In genomic region chr3L:680258-680657, dm6 we compare ENCODE assay signal across 1 fruit fly cellular context.
TF ChIP-seq lines count a peak whose summit lies in the region.

Gene CG17129, minus strand, starts transcription at chr3L:680326.

TF ChIP-seq in whole organism, embryonic, 481 proteins besides CTCF, POLR2A, EP300 and RAD21 (continued from another document and continues in another):
- TF ChIP-seq CG14014 (GFP tag; IDR thresholded peaks at IDR 0.05; lab: Robert Waterston, UW) (peak; percentile 76), nau (GFP tag; optimal IDR thresholded peaks at IDR 0.05; lab: Kevin White, UChicago) (no peak), CG1233 (GFP tag; optimal IDR thresholded peaks at IDR 0.05; lab: Kevin White, UChicago) (peak; percentile 65), H2.0 (GFP tag; IDR thresholded peaks at IDR 0.05; lab: Robert Waterston, UW) (peak; percentile 41; the same call in 1 of the 2 replicates), sr (GFP tag; IDR thresholded peaks at IDR 0.05; lab: Robert Waterston, UW) (no peak), Max (GFP tag; optimal IDR thresholded peaks at IDR 0.05; lab: Kevin White, UChicago) (peak; percentile 37), bbx (GFP tag; IDR thresholded peaks at IDR 0.05; lab: Robert Waterston, UW; ENCODE audit: partially characterized antibody) (peak; percentile 90), gfzf (GFP tag; optimal IDR thresholded peaks at IDR 0.05; lab: Kevin White, UChicago) (peak; percentile 25), CG1792 (GFP tag; optimal IDR thresholded peaks at IDR 0.05; lab: Kevin White, UChicago) (peak; percentile 29), sens-2 (GFP tag; IDR thresholded peaks at IDR 0.05; lab: Robert Waterston, UW) (no peak), ind (GFP tag; optimal IDR thresholded peaks at IDR 0.05; lab: Kevin White, UChicago) (peak; percentile 82), Doc3 (GFP tag; IDR thresholded peaks at IDR 0.05; lab: Robert Waterston, UW; ENCODE audit: partially characterized antibody) (peak; percentile 99), CG4730 (GFP tag; IDR thresholded peaks at IDR 0.05; lab: Robert Waterston, UW) (peak; percentile 66), CG3726 (GFP tag; IDR thresholded peaks at IDR 0.05; lab: Robert Waterston, UW) (no peak), gsb-n (tag; optimal IDR thresholded peaks at IDR 0.05; lab: Kevin White, UChicago) (peak; percentile 45), Ets65A (GFP tag; lab: Kevin White, UChicago) (peak; percentile 98), CG6791 (GFP tag; IDR thresholded peaks at IDR 0.05; lab: Robert Waterston, UW; ENCODE audit: partially characterized antibody) (peak; percentile 90), CG11398 (GFP tag; optimal IDR thresholded peaks at IDR 0.05; lab: Kevin White, UChicago) (peak; percentile 68), row (GFP tag; IDR thresholded peaks at IDR 0.05; lab: Robert Waterston, UW) (peak; percentile 94), bsh (GFP tag; optimal IDR thresholded peaks at IDR 0.05; lab: Kevin White, UChicago) (peak in 1 of 2 experiments; percentile 74), Fer3 (tag; optimal IDR thresholded peaks at IDR 0.05; lab: Kevin White, UChicago) (peak; percentile 71), CG10654 (GFP tag; optimal IDR thresholded peaks at IDR 0.05; lab: Kevin White, UChicago) (peak; percentile 66), vnd (GFP tag; IDR thresholded peaks at IDR 0.05; lab: Robert Waterston, UW; ENCODE audit: partially characterized antibody) (peak; percentile 95), Neu2 (GFP tag; optimal IDR thresholded peaks at IDR 0.05; lab: Kevin White, UChicago; ENCODE audit: borderline replicate concordance) (no peak), mirr (GFP tag; optimal IDR thresholded peaks at IDR 0.05; lab: Kevin White, UChicago) (no peak), CG1529 (GFP tag; optimal IDR thresholded peaks at IDR 0.05; lab: Kevin White, UChicago) (peak; percentile 32), CG1647 (GFP tag; optimal IDR thresholded peaks at IDR 0.05; lab: Kevin White, UChicago) (peak; percentile 77), CG11696 (GFP tag; IDR thresholded peaks at IDR 0.05; lab: Robert Waterston, UW) (peak; percentile 33; the same call in 1 of the 2 replicates), ato (GFP tag; IDR thresholded peaks at IDR 0.05; lab: Robert Waterston, UW; ENCODE audit: partially characterized antibody) (peak; percentile 68; the same call in 1 of the 2 replicates), CG4424 (GFP tag; optimal IDR thresholded peaks at IDR 0.05; lab: Kevin White, UChicago) (peak; percentile 83), HLHmδ (GFP tag; optimal IDR thresholded peaks at IDR 0.05; lab: Kevin White, UChicago) (no peak), kah (GFP tag; optimal IDR thresholded peaks at IDR 0.05; lab: Kevin White, UChicago) (no peak), trh (GFP tag; optimal IDR thresholded peaks at IDR 0.05; lab: Kevin White, UChicago) (peak; percentile 47), Sin3A (optimal IDR thresholded peaks at IDR 0.05; lab: Kevin White, UChicago) (peak; percentile 7), CG2875 (GFP tag; optimal IDR thresholded peaks at IDR 0.05; lab: Kevin White, UChicago) (peak; percentile 27), unpg (GFP tag; optimal IDR thresholded peaks at IDR 0.05; lab: Kevin White, UChicago) (peak; percentile 75), Sox100B (GFP tag; optimal IDR thresholded peaks at IDR 0.05; lab: Kevin White, UChicago) (peak; percentile 61), CG14710 (tag; optimal IDR thresholded peaks at IDR 0.05; lab: Kevin White, UChicago) (peak; percentile 87), CG6765 (GFP tag; optimal IDR thresholded peaks at IDR 0.05; lab: Kevin White, UChicago) (peak; percentile 10), Side (GFP tag; optimal IDR thresholded peaks at IDR 0.05; lab: Kevin White, UChicago) (peak; percentile 86), corto (GFP tag; optimal IDR thresholded peaks at IDR 0.05; lab: Kevin White, UChicago) (peak; percentile 25), jumu (GFP tag; optimal IDR thresholded peaks at IDR 0.05; lab: Kevin White, UChicago) (peak; percentile 87), CG30431 (GFP tag; optimal IDR thresholded peaks at IDR 0.05; lab: Kevin White, UChicago) (peak; percentile 54), CG15269 (tag; optimal IDR thresholded peaks at IDR 0.05; lab: Kevin White, UChicago) (peak; percentile 62), pb (GFP tag; optimal IDR thresholded peaks at IDR 0.05; lab: Kevin White, UChicago) (peak; percentile 46), Optix (GFP tag; IDR thresholded peaks at IDR 0.05; lab: Robert Waterston, UW) (peak; percentile 67; the same call in 1 of the 3 replicates), CG11247 (GFP tag; IDR thresholded peaks at IDR 0.05; lab: Robert Waterston, UW) (peak; percentile 68), CG2678 (tag; optimal IDR thresholded peaks at IDR 0.05; lab: Kevin White, UChicago) (peak; percentile 77), CG16815 (GFP tag; optimal IDR thresholded peaks at IDR 0.05; lab: Kevin White, UChicago) (peak; percentile 58), pfk (GFP tag; optimal IDR thresholded peaks at IDR 0.05; lab: Kevin White, UChicago) (no peak), Tbp (GFP tag; optimal IDR thresholded peaks at IDR 0.05; lab: Kevin White, UChicago) (no peak), CG7987 (GFP tag; optimal IDR thresholded peaks at IDR 0.05; lab: Kevin White, UChicago) (peak; percentile 13), CoRest (tag; optimal IDR thresholded peaks at IDR 0.05; lab: Kevin White, UChicago) (peak; percentile 79), Spps (tag; optimal IDR thresholded peaks at IDR 0.05; lab: Kevin White, UChicago) (peak; percentile 59), CG17612 (GFP tag; IDR thresholded peaks at IDR 0.05; lab: Robert Waterston, UW) (peak; percentile 40; the same call in 1 of the 2 replicates), Eip74EF (GFP tag; optimal IDR thresholded peaks at IDR 0.05; lab: Kevin White, UChicago) (peak in 1 of 2 experiments; percentile 47), CG4404 (GFP tag; IDR thresholded peaks at IDR 0.05; lab: Robert Waterston, UW) (peak; percentile 75), bcd (GFP tag; optimal IDR thresholded peaks at IDR 0.05; lab: Kevin White, UChicago) (peak; percentile 54), inv (GFP tag; IDR thresholded peaks at IDR 0.05; lab: Robert Waterston, UW; ENCODE audit: partially characterized antibody) (peak; percentile 91), CG15073 (GFP tag; optimal IDR thresholded peaks at IDR 0.05; lab: Kevin White, UChicago) (no peak), CG12942 (GFP tag; optimal IDR thresholded peaks at IDR 0.05; lab: Kevin White, UChicago) (peak; percentile 49), CG17829 (tag; optimal IDR thresholded peaks at IDR 0.05; lab: Kevin White, UChicago) (peak; percentile 85), CG2116 (GFP tag; optimal IDR thresholded peaks at IDR 0.05; lab: Kevin White, UChicago) (peak; percentile 79), stc (GFP tag; IDR thresholded peaks at IDR 0.05; lab: Robert Waterston, UW) (peak; percentile 84), usp (GFP tag; optimal IDR thresholded peaks at IDR 0.05; lab: Kevin White, UChicago) (no peak), Nf-YC (tag; optimal IDR thresholded peaks at IDR 0.05; lab: Kevin White, UChicago) (peak; percentile 74), eyg (GFP tag; optimal IDR thresholded peaks at IDR 0.05; lab: Kevin White, UChicago) (peak; percentile 65), grn (GFP tag; optimal IDR thresholded peaks at IDR 0.05; lab: Kevin White, UChicago) (no peak), pho (GFP tag; optimal IDR thresholded peaks at IDR 0.05; lab: Kevin White, UChicago) (peak; percentile 68), sug (tag; optimal IDR thresholded peaks at IDR 0.05; lab: Kevin White, UChicago) (no peak), Hey (tag; optimal IDR thresholded peaks at IDR 0.05; lab: Kevin White, UChicago) (no peak), CG18476 (GFP tag; optimal IDR thresholded peaks at IDR 0.05; lab: Kevin White, UChicago) (peak; percentile 43), Dll (GFP tag; IDR thresholded peaks at IDR 0.05; lab: Robert Waterston, UW; ENCODE audit: partially characterized antibody) (peak; percentile 99), CG8281 (tag; optimal IDR thresholded peaks at IDR 0.05; lab: Kevin White, UChicago) (no peak), CG17568 (GFP tag; optimal IDR thresholded peaks at IDR 0.05; lab: Kevin White, UChicago) (peak; percentile 68), tna (GFP tag; IDR thresholded peaks at IDR 0.05; lab: Robert Waterston, UW; ENCODE audit: partially characterized antibody) (peak; percentile 75), CG14965 (GFP tag; optimal IDR thresholded peaks at IDR 0.05; lab: Kevin White, UChicago; ENCODE audit: borderline replicate concordance) (no peak), Bdp1 (GFP tag; optimal IDR thresholded peaks at IDR 0.05; lab: Kevin White, UChicago) (peak; percentile 54), HmgD (GFP tag; optimal IDR thresholded peaks at IDR 0.05; lab: Kevin White, UChicago) (peak; percentile 6), btn (GFP tag; optimal IDR thresholded peaks at IDR 0.05; lab: Kevin White, UChicago) (peak; percentile 73), CG13287 (GFP tag; IDR thresholded peaks at IDR 0.05; lab: Robert Waterston, UW; ENCODE audit: partially characterized antibody) (peak; percentile 99), mld (GFP tag; IDR thresholded peaks at IDR 0.05; lab: Robert Waterston, UW; ENCODE audit: partially characterized antibody) (peak; percentile 91), Lhr (GFP tag; optimal IDR thresholded peaks at IDR 0.05; lab: Kevin White, UChicago) (peak; percentile 17), CG14667 (GFP tag; IDR thresholded peaks at IDR 0.05; lab: Robert Waterston, UW) (peak; percentile 58; the same call in 1 of the 2 replicates), fd102C (GFP tag; optimal IDR thresholded peaks at IDR 0.05; lab: Kevin White, UChicago) (no peak), ac (GFP tag; optimal IDR thresholded peaks at IDR 0.05; lab: Kevin White, UChicago) (no peak), ash1 (GFP tag; optimal IDR thresholded peaks at IDR 0.05; lab: Kevin White, UChicago) (no peak), CrebB (tag; optimal IDR thresholded peaks at IDR 0.05; lab: Kevin White, UChicago) (peak; percentile 66), Ssrp (tag; optimal IDR thresholded peaks at IDR 0.05; lab: Kevin White, UChicago) (peak; percentile 63), Med (GFP tag; lab: Kevin White, UChicago) (peak; percentile 97), Ets97D (GFP tag; optimal IDR thresholded peaks at IDR 0.05; lab: Kevin White, UChicago) (peak; percentile 73), sim (GFP tag; IDR thresholded peaks at IDR 0.05; lab: Robert Waterston, UW) (no peak), CG18764 (GFP tag; optimal IDR thresholded peaks at IDR 0.05; lab: Kevin White, UChicago) (peak; percentile 61), salm (tag; optimal IDR thresholded peaks at IDR 0.05; lab: Kevin White, UChicago) (peak; percentile 7), Dek (tag; optimal IDR thresholded peaks at IDR 0.05; lab: Kevin White, UChicago) (peak; percentile 60), CG30020 (tag; optimal IDR thresholded peaks at IDR 0.05; lab: Kevin White, UChicago) (peak; percentile 52), trem (tag; optimal IDR thresholded peaks at IDR 0.05; lab: Kevin White, UChicago) (peak; percentile 76), zen2 (GFP tag; IDR thresholded peaks at IDR 0.05; lab: Robert Waterston, UW; ENCODE audit: partially characterized antibody) (peak; percentile 94), CG7745 (tag; optimal IDR thresholded peaks at IDR 0.05; lab: Kevin White, UChicago) (no peak), psq (GFP tag; optimal IDR thresholded peaks at IDR 0.05; lab: Kevin White, UChicago) (peak; percentile 3), CG12299 (tag; optimal IDR thresholded peaks at IDR 0.05; lab: Kevin White, UChicago) (peak; percentile 1), nerfin-2 (GFP tag; IDR thresholded peaks at IDR 0.05; lab: Robert Waterston, UW; ENCODE audit: partially characterized antibody) (peak; percentile 85), ATbp (GFP tag; optimal IDR thresholded peaks at IDR 0.05; lab: Kevin White, UChicago) (peak; percentile 43), CG8359 (GFP tag; optimal IDR thresholded peaks at IDR 0.05; lab: Kevin White, UChicago; ENCODE audit: borderline replicate concordance) (no peak), CG3838 (GFP tag; optimal IDR thresholded peaks at IDR 0.05; lab: Kevin White, UChicago) (peak; percentile 54), CG17802 (tag; optimal IDR thresholded peaks at IDR 0.05; lab: Kevin White, UChicago) (peak; percentile 31), ssp (GFP tag; IDR thresholded peaks at IDR 0.05; lab: Robert Waterston, UW) (peak; percentile 74), unc-4 (GFP tag; IDR thresholded peaks at IDR 0.05; lab: Robert Waterston, UW; ENCODE audit: partially characterized antibody) (peak; percentile 95), Ptx1 (GFP tag; IDR thresholded peaks at IDR 0.05; lab: Robert Waterston, UW) (peak; percentile 81), CG33213 (GFP tag; optimal IDR thresholded peaks at IDR 0.05; lab: Kevin White, UChicago) (peak; percentile 66), peb (GFP tag; IDR thresholded peaks at IDR 0.05; lab: Robert Waterston, UW) (peak; percentile 54; the same call in 1 of the 2 replicates), sob (GFP tag; IDR thresholded peaks at IDR 0.05; lab: Robert Waterston, UW) (peak; percentile 88), Bgb (GFP tag; IDR thresholded peaks at IDR 0.05; lab: Robert Waterston, UW; ENCODE audit: partially characterized antibody) (peak; percentile 95), B-H2 (GFP tag; optimal IDR thresholded peaks at IDR 0.05; lab: Kevin White, UChicago) (peak; percentile 27), abd-A (tag; optimal IDR thresholded peaks at IDR 0.05; lab: Kevin White, UChicago) (no peak), bigmax (GFP tag; optimal IDR thresholded peaks at IDR 0.05; lab: Kevin White, UChicago) (no peak), Chrac-16 (GFP tag; optimal IDR thresholded peaks at IDR 0.05; lab: Kevin White, UChicago) (peak; percentile 64), tx (GFP tag; optimal IDR thresholded peaks at IDR 0.05; lab: Kevin White, UChicago) (peak; percentile 79), CG9437 (GFP tag; optimal IDR thresholded peaks at IDR 0.05; lab: Kevin White, UChicago) (peak; percentile 39), sqz (GFP tag; optimal IDR thresholded peaks at IDR 0.05; lab: Kevin White, UChicago) (no peak), CG2202 (tag; optimal IDR thresholded peaks at IDR 0.05; lab: Kevin White, UChicago) (peak; percentile 41), zfh1 (GFP tag; IDR thresholded peaks at IDR 0.05; lab: Robert Waterston, UW) (peak; percentile 83), chif (GFP tag; optimal IDR thresholded peaks at IDR 0.05; lab: Kevin White, UChicago) (peak; percentile 64 to 81), dmrt11E (tag; optimal IDR thresholded peaks at IDR 0.05; lab: Kevin White, UChicago) (peak; percentile 69), CG2129 (GFP tag; IDR thresholded peaks at IDR 0.05; lab: Robert Waterston, UW; ENCODE audit: partially characterized antibody) (peak; percentile 94), CG42726 (GFP tag; IDR thresholded peaks at IDR 0.05; lab: Robert Waterston, UW; ENCODE audit: partially characterized antibody) (peak; percentile 39; the same call in 1 of the 2 replicates), CG12236 (GFP tag; optimal IDR thresholded peaks at IDR 0.05; lab: Kevin White, UChicago) (peak; percentile 74), ro (GFP tag; IDR thresholded peaks at IDR 0.05; lab: Robert Waterston, UW) (no peak)
